Worm (Caenorhabditis elegans) whole organism, late embryonic: ENCODE data around the gene F54H5.5.

ENCODE experiments used
- ama-1 ChIP-seq: fragments of 150-350 bp; optimal IDR thresholded peaks from 2 replicates; lab custom pipeline; 2014
- ceh-31 ChIP-seq: sonication (generic microtip); optimal IDR thresholded peaks from 2 replicates; lab custom pipeline; 2016; ENCODE audit warnings: missing genetic modification characterization, missing compliant biosample characterization
- fax-1 ChIP-seq: sonication (generic microtip); optimal IDR thresholded peaks from 2 replicates; lab custom pipeline; 2016; ENCODE audit warnings: missing genotype, missing genetic modification characterization, missing compliant biosample characterization
- gmeb-2 ChIP-seq: sonication (generic microtip); optimal IDR thresholded peaks from 2 replicates; lab custom pipeline; 2016; ENCODE audit warnings: missing genetic modification characterization, inconsistent platforms, missing compliant biosample characterization
- hlh-30 ChIP-seq: sonication (generic microtip); optimal IDR thresholded peaks from 2 replicates; lab custom pipeline; 2017; ENCODE audit warnings: antibody characterized with exemption, missing genetic modification characterization, missing compliant biosample characterization; ENCODE audit not compliant: insufficient read depth
- pha-4 ChIP-seq: fragments of 150-350 bp; optimal IDR thresholded peaks from 2 replicates; lab custom pipeline; 2018; ENCODE audit warnings: missing biosample characterization, missing genetic modification reagents, missing genetic modification characterization
- pros-1 ChIP-seq: fragments of 150-350 bp; optimal IDR thresholded peaks from 2 replicates; lab custom pipeline; 2014; ENCODE audit warnings: missing biosample characterization, missing genetic modification reagents, missing genetic modification characterization
- syd-9 ChIP-seq: sonication (generic microtip); optimal IDR thresholded peaks from 2 replicates; lab custom pipeline; 2016; ENCODE audit warnings: mild to moderate bottlenecking, missing genetic modification characterization, moderate library complexity, missing compliant biosample characterization
- unc-42 ChIP-seq: sonication (generic microtip); optimal IDR thresholded peaks from 2 replicates; lab custom pipeline; 2016; ENCODE audit warnings: missing genotype, missing genetic modification characterization, missing compliant biosample characterization
- ztf-16 ChIP-seq: sonication (generic microtip); optimal IDR thresholded peaks from 2 replicates; lab custom pipeline; 2017; ENCODE audit warnings: missing genetic modification characterization, missing compliant biosample characterization

DNA sequence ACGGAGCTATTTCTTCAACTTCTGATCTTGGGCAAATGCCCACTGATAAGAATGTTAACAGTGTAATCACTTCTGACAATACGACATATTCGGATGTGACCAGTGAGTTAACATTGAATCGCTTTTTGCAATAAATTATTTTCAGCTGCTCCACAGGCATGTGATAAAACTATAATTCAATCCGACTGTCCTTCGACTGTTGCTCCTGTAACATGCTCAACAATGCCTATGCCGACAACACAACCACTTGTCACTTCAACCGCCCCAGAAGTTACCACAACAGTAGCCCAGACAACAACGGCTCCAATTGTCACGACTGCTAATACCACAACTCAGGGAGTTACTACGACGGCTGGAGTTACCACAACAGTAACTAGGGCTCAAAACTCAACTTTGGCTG, 40.5 kb upstream of the F54H5.5 start:
- TF ChIP-seq ama-1 (lab: Kevin White, UChicago) (no peak), fax-1 (tag; lab: Kevin White, UChicago) (no peak), hlh-30 (tag; lab: Kevin White, UChicago) (no peak), pha-4 (no peak), ztf-16 (tag; lab: Kevin White, UChicago) (no peak), gmeb-2 (no peak), unc-42 (tag; lab: Kevin White, UChicago) (no peak), syd-9 (tag; lab: Kevin White, UChicago) (no peak), ceh-31 (no peak), pros-1 (tag; lab: Kevin White, UChicago) (no peak)
